Fruit fly (Drosophila melanogaster) whole organism, pupa: Measurements from ENCODE around the gene aurB.

Experiments used
- CG13204 ChIP-seq: fragments of 200-800 bp; sonication (Bioruptor generic); optimal IDR thresholded peaks from 2 replicates; lab custom pipeline; 2018; ENCODE audit warnings: missing biosample characterization, mild to moderate bottlenecking, missing genetic modification characterization, moderate library complexity
- CG14655 ChIP-seq: fragments of 200-800 bp; sonication (Bioruptor generic); optimal IDR thresholded peaks from 3 replicates; lab custom pipeline; 2017; ENCODE audit warnings: mild to moderate bottlenecking, missing biosample characterization, missing genetic modification reagents, missing genetic modification characterization

dm6 chr2L:10888827-10889226 lies 30.9 kb upstream of the aurB start, which contains the start of gene CG14071:
- TF ChIP-seq CG14655 (GFP tag; lab: Kevin White, UChicago) (no peak), CG13204 (GFP tag; lab: Kevin White, UChicago) (no peak)
